Fruit fly (Drosophila melanogaster): ENCODE measurements around the gene bin.

dm6 chr3L:6943204-6943947 is 47.0 kb upstream of the bin start:
- no peak for TF ChIP-seq dl (GFP tag; optimal IDR thresholded peaks at IDR 0.05; ENCODE audit: insufficient read depth in 1 of 2, partially characterized antibody in 2 of 2)
- TF ChIP-seq Dfd (GFP tag; optimal IDR thresholded peaks at IDR 0.05), result no peak
- TF ChIP-seq dmrt93B (GFP tag; optimal IDR thresholded peaks at IDR 0.05), result no peak
